Worm (Caenorhabditis elegans): Measurements from ENCODE around the gene C05C10.2.

C05C10.2 gene

ce11 chrII:9937611-9938010 lies 15.6 kb downstream of the C05C10.2 start (continued):
- TF ChIP-seq C06A6.2 (GFP tag; conservative IDR thresholded peaks at IDR 0.05) (peak; percentile 65; the same call in 1 of the 2 replicates), egl-18 (GFP tag; IDR thresholded peaks at IDR 0.05) (no peak), Y95B8A.8 (GFP tag; IDR thresholded peaks at IDR 0.05) (no peak), K11D2.4 (GFP tag; IDR thresholded peaks at IDR 0.05) (no peak), lsl-1 (GFP tag; optimal IDR thresholded peaks at IDR 0.05) (no peak), pbrm-1 (GFP tag; IDR thresholded peaks at IDR 0.05) (no peak), sea-2 (GFP tag; IDR thresholded peaks at IDR 0.05) (no peak), zfh-2 (GFP tag; conservative IDR thresholded peaks at IDR 0.05) (no peak), die-1 (tag; optimal IDR thresholded peaks at IDR 0.05) (peak; percentile 32), unc-62 (GFP tag; optimal IDR thresholded peaks at IDR 0.05) (no peak), madf-3 (GFP tag; IDR thresholded peaks at IDR 0.05) (no peak), aptf-2 (GFP tag; conservative IDR thresholded peaks at IDR 0.05) (no peak), F22D6.2 (tag; optimal IDR thresholded peaks at IDR 0.05) (peak; percentile 65), madf-10 (tag; optimal IDR thresholded peaks at IDR 0.05) (peak; percentile 34), sdz-38 (tag; optimal IDR thresholded peaks at IDR 0.05) (no peak), him-1 (tag; optimal IDR thresholded peaks at IDR 0.05) (no peak), fkh-3 (tag; optimal IDR thresholded peaks at IDR 0.05) (no peak), hlh-26 (GFP tag; conservative IDR thresholded peaks at IDR 0.05) (no peak), ZK185.1 (tag; optimal IDR thresholded peaks at IDR 0.05; ENCODE audit: poor library complexity, severe bottlenecking) (peak; percentile 34), madf-6 (GFP tag; IDR thresholded peaks at IDR 0.05) (0 out of 2 replicates have a peak, but pooled peaks have one; percentile 7), atf-7 (tag; optimal IDR thresholded peaks at IDR 0.05) (no peak), T26A5.8 (tag; optimal IDR thresholded peaks at IDR 0.05) (no peak), F39B2.1 (GFP tag; IDR thresholded peaks at IDR 0.05) (no peak), cebp-1 (GFP tag; IDR thresholded peaks at IDR 0.05) (no peak), cebp-1 (tag; optimal IDR thresholded peaks at IDR 0.05) (peak; percentile 55), tbp1 (GFP tag; optimal IDR thresholded peaks at IDR 0.05) (peak; percentile 38), F57C9.4 (tag; optimal IDR thresholded peaks at IDR 0.05) (no peak), zim-3 (tag; optimal IDR thresholded peaks at IDR 0.05) (no peak), mel-28 (tag; optimal IDR thresholded peaks at IDR 0.05; ENCODE audit: borderline replicate concordance) (no peak), tlf-1 (GFP tag; optimal IDR thresholded peaks at IDR 0.05) (no peak), nhr-90 (tag; optimal IDR thresholded peaks at IDR 0.05) (peak; percentile 28), ceh-100 (GFP tag; IDR thresholded peaks at IDR 0.05) (no peak), madf-8 (GFP tag; conservative IDR thresholded peaks at IDR 0.05) (no peak), bed-1 (GFP tag; IDR thresholded peaks at IDR 0.05) (no peak), dpl-1 (GFP tag; optimal IDR thresholded peaks at IDR 0.05) (no peak), cebp-2 (GFP tag; IDR thresholded peaks at IDR 0.05) (no peak), lin-54 (GFP tag; optimal IDR thresholded peaks at IDR 0.05) (peak; percentile 40), nhr-80 (tag; optimal IDR thresholded peaks at IDR 0.05) (peak; percentile 81), attf-5 (GFP tag; optimal IDR thresholded peaks at IDR 0.05) (peak; percentile 67)

- TF ChIP-seq attf-3 (GFP tag; conservative IDR thresholded peaks at IDR 0.05) = 0 out of 2 replicates have a peak, but pooled peaks have one; percentile 16
- peak; percentile 97 for TF ChIP-seq efl-1 (GFP tag; optimal IDR thresholded peaks at IDR 0.05)
- TF ChIP-seq K12H6.12 (tag; optimal IDR thresholded peaks at IDR 0.05) = no peak
- TF ChIP-seq nfyb-1 (GFP tag; IDR thresholded peaks at IDR 0.05) = no peak
- peak; percentile 43; the same call in 1 of the 2 replicates for TF ChIP-seq hmg-1.2 (GFP tag; IDR thresholded peaks at IDR 0.05)
- TF ChIP-seq ets-4 (GFP tag; optimal IDR thresholded peaks at IDR 0.05) = no peak
- no peak for TF ChIP-seq lir-1 (GFP tag; conservative IDR thresholded peaks at IDR 0.05)
- TF ChIP-seq mes-4 (tag; optimal IDR thresholded peaks at IDR 0.05) = no peak
- no peak for TF ChIP-seq nfya-2 (GFP tag; IDR thresholded peaks at IDR 0.05)
- no peak for TF ChIP-seq ceh-79 (tag; optimal IDR thresholded peaks at IDR 0.05)
- TF ChIP-seq F57A8.1 (GFP tag; optimal IDR thresholded peaks at IDR 0.05) = no peak
- TF ChIP-seq gei-17 (GFP tag; optimal IDR thresholded peaks at IDR 0.05) = no peak
- no peak for TF ChIP-seq akir-1 (GFP tag; optimal IDR thresholded peaks at IDR 0.05)
- TF ChIP-seq F49E8.2 (tag; optimal IDR thresholded peaks at IDR 0.05; ENCODE audit: insufficient read depth) = no peak
These were observed 16.9 kb downstream of the C05C10.2 start, which contains the start of the genes C05C10.7 and C05C10.5 for ce11 chrII:9938877-9939276. TSS of gene C05C10.7 (minus strand) at chrII:9938971. TSS of gene C05C10.5 (plus strand) at chrII:9939040.
